Worm (Caenorhabditis elegans) whole organism, L4/young adult: ENCODE data around the gene fut-1.
A peak's percentile ranks its signal among the peaks of the same experiment; 100 is the strongest.

Experiments
- W03F9.2 ChIP-seq: fragments of 150-350 bp; optimal IDR thresholded peaks from 2 replicates; lab custom pipeline; 2014; ENCODE audit warnings: missing biosample characterization, missing genetic modification characterization
- dao-5 ChIP-seq: sonication (generic microtip); optimal IDR thresholded peaks from 2 replicates; lab custom pipeline; 2016; ENCODE audit warnings: missing genotype, missing genetic modification characterization, moderate library complexity, missing compliant biosample characterization
- him-1 ChIP-seq: sonication (generic microtip); optimal IDR thresholded peaks from 2 replicates; lab custom pipeline; 2016; ENCODE audit warnings: missing genotype, missing genetic modification reagents, missing genetic modification characterization, missing compliant biosample characterization

fut-1 gene

DNA sequence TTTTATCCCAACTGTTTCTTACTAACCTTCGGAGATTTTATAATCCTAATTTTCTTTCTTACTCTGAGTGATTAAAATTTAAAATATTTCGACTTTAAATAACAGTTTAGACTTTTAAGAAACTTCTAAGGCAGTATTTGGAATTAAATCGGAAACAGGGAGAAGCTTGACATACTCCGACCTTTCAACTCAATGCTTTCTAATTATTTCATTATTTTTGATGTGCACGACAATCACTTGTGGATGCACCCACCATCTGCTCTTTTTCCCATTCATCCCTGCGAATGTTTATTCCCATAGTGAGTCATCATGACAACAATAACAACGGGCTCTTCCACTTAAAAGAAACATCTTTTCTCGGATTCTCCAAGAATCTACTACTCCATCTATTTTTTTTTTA lies 10.8 kb downstream of the fut-1 start:
- TF ChIP-seq him-1 (tag; lab: Kevin White, UChicago) (no peak), W03F9.2 (tag; lab: Kevin White, UChicago) (no peak), dao-5 (no peak)

DNA sequence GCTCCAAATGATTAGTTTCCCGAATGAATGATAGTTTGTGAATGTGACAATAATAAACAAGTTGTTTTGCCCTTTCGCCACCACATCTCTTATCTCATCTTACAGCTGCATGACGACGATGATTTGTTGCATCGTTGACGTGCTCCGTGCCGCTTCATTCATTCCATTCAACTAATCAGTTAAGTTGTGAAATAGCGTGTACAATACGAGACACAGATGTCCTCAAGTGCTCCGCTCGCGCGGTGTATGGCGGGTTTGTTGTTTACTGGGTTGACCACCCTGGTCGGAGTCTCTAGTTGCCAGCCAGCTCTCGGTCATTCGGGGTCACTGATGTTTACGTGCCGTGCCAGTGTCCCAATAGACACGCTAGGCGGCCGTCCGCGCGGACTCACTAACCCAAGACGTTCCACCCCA lies 11.4 kb downstream of the fut-1 start:
- no peak for TF ChIP-seq W03F9.2 (tag; lab: Kevin White, UChicago)
- TF ChIP-seq dao-5 = no peak
- TF ChIP-seq him-1 (tag; lab: Kevin White, UChicago) = no peak

DNA sequence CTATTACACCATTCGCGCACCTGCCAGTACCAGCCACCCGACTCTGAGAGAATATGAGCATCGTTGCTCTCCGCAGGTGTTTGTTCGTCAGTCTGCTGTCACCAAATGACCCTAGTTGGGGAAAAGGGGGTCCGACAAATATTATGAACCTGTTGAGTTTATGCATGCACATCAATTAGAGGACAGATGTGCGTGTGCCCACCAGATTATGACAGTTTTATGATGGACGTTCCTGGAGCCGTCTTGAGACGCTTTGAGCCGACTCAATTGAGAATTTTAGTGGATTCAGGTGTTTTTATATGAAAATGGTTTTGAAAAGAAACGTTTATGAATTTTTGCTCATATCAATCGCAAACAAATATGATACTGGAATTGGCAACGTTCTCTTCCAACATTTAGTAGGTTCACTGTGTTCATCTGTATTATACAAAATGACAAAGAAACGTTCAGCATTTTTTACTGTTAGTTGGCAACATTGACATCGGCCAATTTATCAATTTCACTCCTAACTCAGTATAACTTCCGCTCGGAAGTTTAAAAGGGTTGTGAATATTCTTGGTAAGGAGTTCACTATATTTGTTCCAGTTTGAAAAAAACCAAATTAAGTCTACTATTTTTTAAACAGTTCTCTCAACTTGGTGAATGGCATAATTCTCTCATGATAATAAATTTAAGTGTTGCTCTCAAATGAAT lies 12.0 kb downstream of the fut-1 start:
- TF ChIP-seq W03F9.2 (tag; lab: Kevin White, UChicago) = no peak
- TF ChIP-seq dao-5 = no peak
- TF ChIP-seq him-1 (tag; lab: Kevin White, UChicago) = peak; percentile 2

DNA sequence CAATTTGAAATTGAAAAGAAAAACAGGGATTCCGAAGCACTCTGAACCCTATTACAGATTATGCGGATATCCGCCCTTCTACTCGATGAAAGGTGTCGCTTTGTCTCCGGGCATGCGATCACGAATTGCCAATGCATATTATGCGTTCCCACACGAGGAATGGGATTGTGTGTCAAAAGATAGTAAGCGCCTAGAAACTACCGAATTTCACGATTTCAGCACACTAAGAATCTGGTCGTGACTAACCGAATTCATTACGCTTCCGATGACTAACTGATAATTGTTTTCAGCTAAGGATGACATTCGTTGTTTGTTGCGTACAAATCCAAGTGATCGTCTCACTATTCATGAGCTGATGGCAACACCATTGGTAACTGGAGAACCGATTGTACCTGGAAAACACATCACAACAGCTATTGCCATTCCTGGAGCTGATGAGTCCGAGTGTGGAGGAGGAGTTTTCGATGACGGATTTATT lies 13.1 kb downstream of the fut-1 start:
- no peak for TF ChIP-seq him-1 (tag; lab: Kevin White, UChicago)
- TF ChIP-seq W03F9.2 (tag; lab: Kevin White, UChicago) = no peak
- no peak for TF ChIP-seq dao-5

DNA sequence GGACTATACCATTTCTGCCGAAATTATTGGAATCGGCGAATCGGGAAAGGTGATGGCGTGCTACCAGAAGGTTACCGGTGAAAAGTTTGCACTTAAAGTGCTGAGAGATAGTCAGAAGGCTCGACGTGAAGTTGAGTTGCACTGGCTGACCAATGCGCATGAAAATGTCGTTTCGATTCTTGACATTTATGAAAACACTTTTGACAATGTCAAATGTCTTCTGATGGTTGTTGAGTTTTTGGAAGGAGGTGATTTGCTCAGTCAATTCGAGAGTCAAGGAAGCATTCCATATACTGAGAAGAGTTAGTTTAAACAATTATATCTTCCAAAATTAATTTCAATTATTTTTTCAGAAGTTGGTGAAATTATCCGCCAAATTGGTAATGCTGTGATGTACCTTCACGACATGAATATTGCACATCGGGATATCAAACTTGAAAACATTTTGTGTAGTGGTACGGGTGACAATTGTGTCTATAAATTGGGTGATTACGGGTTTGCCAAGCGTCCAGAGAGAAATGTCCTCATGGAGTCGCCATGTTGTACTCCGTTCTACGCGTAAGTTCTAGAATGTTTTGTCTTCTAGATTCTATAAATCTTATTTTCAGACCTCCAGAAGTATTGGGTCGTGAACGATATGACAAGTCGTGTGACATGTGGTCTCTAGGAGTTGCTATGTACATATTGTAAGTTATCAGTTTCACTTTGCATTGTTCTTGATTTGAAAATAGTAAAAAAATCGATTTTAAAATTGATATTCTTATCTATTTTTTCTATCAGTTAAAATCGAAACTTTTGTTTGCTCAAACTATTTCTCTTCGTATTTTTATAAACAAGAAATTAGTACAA lies 13.7 kb downstream of the fut-1 start:
- TF ChIP-seq dao-5 (no peak), him-1 (tag; lab: Kevin White, UChicago) (no peak), W03F9.2 (tag; lab: Kevin White, UChicago) (no peak)

DNA sequence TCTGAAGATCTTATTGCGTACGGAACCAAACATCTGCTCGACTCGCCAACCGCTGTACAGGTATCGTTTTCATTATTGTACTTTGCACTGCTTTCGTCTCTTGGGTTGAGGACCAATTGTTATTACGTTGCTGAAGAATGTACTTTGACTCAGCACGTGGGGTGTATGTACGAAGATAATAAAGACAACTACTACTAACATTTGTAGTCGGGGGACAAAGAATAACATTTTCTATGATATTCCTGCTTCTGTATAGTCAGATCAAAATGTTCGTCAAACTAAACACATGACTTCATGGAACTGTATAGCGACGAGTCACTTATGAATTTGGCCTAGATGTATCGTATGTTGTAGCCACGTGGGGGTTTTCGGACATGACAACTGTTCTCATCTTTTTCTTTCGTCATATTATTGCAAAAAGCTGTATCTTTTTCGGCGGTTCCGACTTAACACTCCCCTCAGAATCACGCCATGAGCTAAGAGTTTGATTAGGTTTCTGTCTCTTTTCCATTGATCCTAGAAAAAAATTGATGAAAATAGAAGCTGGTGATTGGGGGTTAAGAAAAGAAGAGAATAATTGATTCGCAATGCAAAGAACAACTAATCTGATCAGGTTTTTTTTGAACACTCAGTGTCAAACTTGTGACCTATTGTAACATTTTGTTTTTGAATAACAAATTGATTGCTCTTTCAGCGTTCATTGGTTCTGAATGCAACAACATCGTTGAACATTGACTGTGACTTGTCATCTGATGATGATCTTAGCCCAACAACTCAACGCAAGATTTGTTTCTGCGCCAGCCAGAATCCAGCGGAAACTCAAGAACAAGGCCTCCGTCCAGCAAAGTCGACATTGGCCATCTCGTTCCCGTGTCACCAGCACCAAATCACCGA lies 14.6 kb downstream of the fut-1 start:
- no peak for TF ChIP-seq W03F9.2 (tag; lab: Kevin White, UChicago)
- TF ChIP-seq him-1 (tag; lab: Kevin White, UChicago) = no peak
- TF ChIP-seq dao-5 = no peak

DNA sequence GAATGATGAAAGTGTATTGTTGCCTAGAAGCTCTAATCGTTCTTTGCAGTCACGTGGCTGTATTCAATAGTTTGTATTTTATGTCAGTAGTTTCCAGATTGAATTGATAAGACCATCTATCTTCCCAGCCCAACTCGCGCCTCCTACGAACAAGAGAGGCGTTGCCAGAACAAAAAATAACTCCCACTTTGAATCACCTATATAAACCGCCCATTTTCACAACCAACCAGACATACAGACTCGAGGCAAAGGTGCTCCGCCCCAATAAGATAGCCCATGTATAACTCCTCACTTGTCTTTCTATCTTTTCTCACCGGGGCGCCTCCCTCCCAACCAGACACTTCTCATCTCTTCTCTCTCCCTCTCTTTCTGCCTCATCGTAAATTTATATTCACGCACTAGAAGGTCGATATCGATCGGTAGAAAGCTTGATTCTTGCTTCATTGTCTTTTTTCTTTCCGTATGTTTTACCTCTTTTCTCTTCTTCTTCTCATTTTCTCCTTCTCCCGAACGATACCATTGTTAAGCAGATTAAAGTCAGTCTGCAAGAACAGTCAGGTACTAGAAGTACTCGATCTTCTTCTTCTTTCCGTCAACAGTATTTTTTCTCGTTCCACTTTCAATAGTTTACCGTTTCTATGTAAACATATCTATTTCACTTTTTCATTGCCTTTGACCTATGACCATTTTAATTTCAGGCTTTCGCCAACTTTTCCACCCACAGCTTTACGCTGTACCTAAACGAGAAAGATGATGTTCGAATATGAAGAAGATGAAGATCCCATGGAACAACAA lies 15.8 kb downstream of the fut-1 start, which contains the start of gene mak-1:
mak-1 (plus strand) TSS at position 693 of the 795 bp plus-strand sequence.
- no peak for TF ChIP-seq dao-5
- TF ChIP-seq him-1 (tag; lab: Kevin White, UChicago) = no peak
- TF ChIP-seq W03F9.2 (tag; lab: Kevin White, UChicago) = no peak

DNA sequence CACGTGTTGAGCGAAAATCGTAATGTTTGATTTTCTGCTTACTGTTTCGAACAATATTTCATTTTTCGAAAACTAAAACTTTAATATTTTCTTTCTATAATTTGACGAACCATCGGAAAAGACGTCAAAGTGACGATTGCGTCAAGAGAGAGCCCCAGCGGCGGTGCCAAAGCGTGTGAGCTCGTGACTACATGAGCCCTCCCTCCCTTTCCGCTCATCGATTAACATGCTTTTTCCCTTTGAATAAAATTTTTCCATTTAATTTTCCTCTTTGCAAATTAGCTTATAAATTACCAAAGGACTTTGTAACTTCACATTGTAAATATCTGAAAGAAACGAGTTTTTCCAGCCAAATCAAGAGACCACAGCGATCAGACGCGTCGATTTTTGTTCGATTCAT lies 16.4 kb downstream of the fut-1 start:
- TF ChIP-seq W03F9.2 (tag; lab: Kevin White, UChicago) (no peak), him-1 (tag; lab: Kevin White, UChicago) (no peak), dao-5 (no peak)

DNA sequence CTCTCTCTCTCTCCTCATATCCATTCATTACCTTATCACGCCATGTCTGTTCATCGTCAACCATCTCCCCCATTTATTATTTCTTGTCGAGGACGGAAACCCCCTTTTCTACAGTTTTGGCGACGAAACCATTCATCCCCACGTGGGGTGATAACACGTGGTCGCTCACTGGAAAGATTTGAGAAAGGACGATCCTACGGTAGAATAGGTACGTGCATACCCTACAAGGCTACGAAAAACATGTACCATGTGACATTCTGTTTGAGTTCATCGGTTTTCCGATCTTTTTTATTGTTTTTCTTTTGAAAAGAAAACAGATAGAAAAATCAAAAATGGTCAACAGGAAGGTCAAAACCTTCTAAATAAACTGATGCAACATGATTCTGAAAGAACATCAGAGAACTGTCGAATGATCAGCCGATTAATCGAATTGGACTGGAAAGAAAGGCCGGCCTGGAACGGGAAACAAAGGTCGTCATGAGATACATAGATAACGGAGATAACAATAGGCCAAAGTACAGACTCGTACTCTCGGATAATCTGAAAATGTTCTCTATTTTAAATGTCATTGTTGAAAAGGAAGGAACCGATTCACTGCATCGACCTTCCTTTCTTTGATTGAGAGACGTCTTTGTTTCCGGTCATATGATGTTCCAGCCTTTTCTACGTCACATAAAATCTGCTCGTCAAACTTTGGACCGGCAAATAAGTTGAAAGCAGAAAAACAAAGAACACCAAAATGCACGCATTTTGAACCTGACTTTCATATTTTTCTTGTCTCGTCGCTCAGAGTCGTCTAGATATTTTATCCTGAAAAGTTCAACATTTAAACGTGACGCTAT lies 17.2 kb downstream of the fut-1 start:
- TF ChIP-seq dao-5 = no peak
- TF ChIP-seq W03F9.2 (tag; lab: Kevin White, UChicago) = no peak
- TF ChIP-seq him-1 (tag; lab: Kevin White, UChicago) = no peak

DNA sequence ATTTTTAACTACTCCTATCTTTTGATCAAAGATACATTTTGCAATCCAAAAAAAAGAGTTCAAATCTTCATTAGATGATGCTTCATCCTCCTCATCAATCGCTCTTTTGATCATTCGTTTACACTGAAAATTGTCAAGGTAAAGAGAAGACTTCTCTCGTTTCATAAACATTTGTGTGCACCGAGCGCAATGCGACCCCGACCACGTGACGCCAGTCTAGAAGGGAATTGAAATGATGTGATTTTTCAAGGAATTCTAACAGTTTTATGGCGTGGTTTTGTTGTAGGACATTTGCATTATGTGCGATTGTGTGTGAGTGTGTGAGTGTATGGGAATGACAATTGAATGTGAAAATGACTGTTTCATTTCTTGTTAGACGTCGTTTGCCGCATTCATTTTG lies 18.1 kb downstream of the fut-1 start:
- TF ChIP-seq dao-5 (no peak), W03F9.2 (tag; lab: Kevin White, UChicago) (no peak), him-1 (tag; lab: Kevin White, UChicago) (no peak)

DNA sequence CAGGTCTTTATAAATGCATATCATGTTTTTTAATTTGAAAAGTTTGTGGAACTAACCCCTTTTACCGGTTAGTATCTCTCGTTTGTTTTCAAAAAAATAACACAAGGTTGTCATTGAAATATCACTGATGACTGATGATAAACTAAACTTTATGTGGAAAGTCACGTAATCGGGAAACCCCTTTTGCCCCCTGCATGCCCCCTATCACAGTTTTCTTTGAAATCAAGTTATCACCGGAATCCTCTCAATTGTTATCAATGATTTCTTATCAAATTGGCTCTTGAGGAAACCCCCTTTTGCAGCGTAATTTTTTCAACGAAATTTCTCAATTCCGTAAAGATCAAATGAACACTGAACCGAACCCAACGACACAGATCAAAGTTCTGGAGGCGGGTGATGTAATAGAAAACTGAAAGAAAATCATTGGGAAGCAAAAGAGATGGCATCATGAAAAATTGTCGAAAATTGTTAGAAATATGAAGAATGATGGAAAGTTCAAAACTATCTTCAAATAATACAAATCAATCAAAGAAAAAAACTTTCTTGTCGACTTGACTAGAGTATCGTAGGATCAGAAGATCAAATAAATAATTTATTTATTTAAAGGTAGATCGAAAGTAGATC lies 19.0 kb downstream of the fut-1 start:
- TF ChIP-seq dao-5 (no peak), him-1 (tag; lab: Kevin White, UChicago) (no peak), W03F9.2 (tag; lab: Kevin White, UChicago) (no peak)
